Worm (Caenorhabditis elegans) whole organism, L3 larva: ENCODE results near the gene bath-27.

Experiments used
- ZK546.5 ChIP-seq: sonication (generic microtip); optimal IDR thresholded peaks from 2 replicates; lab custom pipeline; 2017; ENCODE audit warnings: missing biosample characterization, missing genetic modification characterization
- aly-2 ChIP-seq: fragments of 150-350 bp; optimal IDR thresholded peaks from 2 replicates; lab custom pipeline; 2014; ENCODE audit warnings: missing biosample characterization, missing genetic modification characterization
- fkh-10 ChIP-seq: sonication (generic microtip); optimal IDR thresholded peaks from 2 replicates; lab custom pipeline; 2017; ENCODE audit warnings: missing biosample characterization, missing genetic modification reagents, missing genetic modification characterization
- jun-1 ChIP-seq: fragments of 150-350 bp; optimal IDR thresholded peaks from 2 replicates; lab custom pipeline; 2014; ENCODE audit warnings: missing biosample characterization, missing genetic modification reagents, missing genetic modification characterization
- lsy-12 ChIP-seq: sonication (generic microtip); optimal IDR thresholded peaks from 2 replicates; lab custom pipeline; 2016; ENCODE audit warnings: mild to moderate bottlenecking, missing genetic modification characterization, missing compliant biosample characterization
- nhr-11 ChIP-seq: fragments of 150-350 bp; optimal IDR thresholded peaks from 2 replicates; lab custom pipeline; 2014; ENCODE audit warnings: missing biosample characterization, missing genetic modification characterization
- nhr-12 ChIP-seq: fragments of 150-350 bp; optimal IDR thresholded peaks from 2 replicates; lab custom pipeline; 2014; ENCODE audit warnings: missing biosample characterization, missing genetic modification characterization
- nhr-25 ChIP-seq: sonication (generic microtip); optimal IDR thresholded peaks from 2 replicates; lab custom pipeline; 2017; ENCODE audit warnings: missing biosample characterization, missing genetic modification characterization
- nhr-77 ChIP-seq: fragments of 150-350 bp; optimal IDR thresholded peaks from 2 replicates; lab custom pipeline; 2014; ENCODE audit warnings: missing biosample characterization, missing genetic modification characterization
- skn-1 ChIP-seq: fragments of 150-350 bp; optimal IDR thresholded peaks from 2 replicates; lab custom pipeline; 2014; ENCODE audit warnings: missing biosample characterization, missing genetic modification characterization
- snpc-4 ChIP-seq: fragments of 150-350 bp; optimal IDR thresholded peaks from 2 replicates; lab custom pipeline; 2014; ENCODE audit warnings: missing biosample characterization, missing genetic modification characterization
- unc-39 ChIP-seq: sonication (generic microtip); optimal IDR thresholded peaks from 4 replicates; lab custom pipeline; 2017; ENCODE audit warnings: missing biosample characterization, missing genetic modification characterization

- TF ChIP-seq skn-1 (tag; lab: Kevin White, UChicago) (no peak), fkh-10 (GFP tag; lab: Kevin White, UChicago) (no peak), aly-2 (tag; lab: Kevin White, UChicago) (no peak), nhr-25 (tag; lab: Kevin White, UChicago) (no peak), nhr-12 (no peak), unc-39 (no peak), lsy-12 (tag; lab: Kevin White, UChicago) (no peak), snpc-4 (no peak), nhr-11 (tag; lab: Kevin White, UChicago) (no peak), ZK546.5 (tag; lab: Kevin White, UChicago) (no peak), nhr-77 (tag; lab: Kevin White, UChicago) (no peak), jun-1 (tag; lab: Kevin White, UChicago) (no peak)
Observed at ce11 chrII:3378275-3378674, 19.3 kb downstream of the bath-27 start, which contains the start of gene Y49F6C.2.
